Worm (Caenorhabditis elegans) whole organism, midembryonic: ENCODE results near the gene F19B2.5.

Source experiments
- cog-1 ChIP-seq: sonication (generic microtip); optimal IDR thresholded peaks from 2 replicates; lab custom pipeline; 2016; ENCODE audit warnings: missing genetic modification characterization, missing compliant biosample characterization
- flt-1 ChIP-seq: fragments of 200-800 bp; sonication (Bioruptor generic); IDR thresholded peaks from 2 replicates; pipeline ENCODE4 v1.3.6; 2022; ENCODE audit warnings: missing genetic modification characterization, missing compliant biosample characterization
- med-1 ChIP-seq: sonication (generic microtip); optimal IDR thresholded peaks from 2 replicates; lab custom pipeline; 2017; ENCODE audit warnings: missing genetic modification characterization, mild to moderate bottlenecking, missing compliant biosample characterization, antibody characterized with exemption, missing genetic modification reagents; ENCODE audit not compliant: insufficient read depth
- tab-1 ChIP-seq: fragments of 200-800 bp; sonication (Bioruptor generic); IDR thresholded peaks from 2 replicates; pipeline ENCODE4 v1.3.6; 2022; ENCODE audit warnings: missing genetic modification characterization, missing compliant biosample characterization
- ztf-23 ChIP-seq: fragments of 200-800 bp; sonication (Bioruptor generic); IDR thresholded peaks from 2 replicates; pipeline ENCODE4 v1.3.6; 2022; ENCODE audit warnings: missing genetic modification reagents, missing genetic modification characterization, missing compliant biosample characterization

DNA sequence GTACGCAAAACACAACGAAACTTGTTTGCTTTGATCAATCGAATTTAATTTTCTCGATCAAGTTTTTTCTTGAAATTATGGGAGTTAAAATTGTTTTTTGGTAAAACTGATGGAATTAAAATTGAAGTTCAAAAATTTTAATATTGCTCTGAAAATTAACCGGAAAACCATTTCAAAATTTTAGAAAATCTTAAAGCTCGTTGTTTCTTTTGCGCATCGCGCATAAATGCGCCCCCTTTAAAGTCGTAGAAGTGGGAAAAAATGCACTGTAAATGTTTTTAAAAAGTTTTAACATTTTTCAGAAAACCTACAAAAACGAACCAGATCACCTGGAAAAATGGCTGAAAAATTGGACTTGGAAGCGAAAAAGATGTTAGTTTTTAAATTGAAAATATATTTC lies 39.1 kb upstream of the F19B2.5 start, which contains the start of gene fbxa-113:
- no peak for TF ChIP-seq cog-1 (tag; lab: Kevin White, UChicago)
- TF ChIP-seq tab-1 (GFP tag; lab: Robert Waterston, UW): no peak
- TF ChIP-seq med-1 (GFP tag; lab: Kevin White, UChicago): no peak
- no peak for TF ChIP-seq flt-1 (GFP tag; lab: Robert Waterston, UW)
- no peak for TF ChIP-seq ztf-23 (GFP tag; lab: Robert Waterston, UW)
